Worm (Caenorhabditis elegans) whole organism, young adult: Measurements from ENCODE around the gene W06D11.3.
A peak's percentile ranks its signal among the peaks of the same experiment; 100 is the strongest.

ENCODE experiments used
- F39B2.1 ChIP-seq: fragments of 200-800 bp; sonication (Bioruptor generic); IDR thresholded peaks from 2 replicates; pipeline ENCODE4 v1.3.6; 2022; ENCODE audit warnings: missing genetic modification reagents, missing genetic modification characterization, missing compliant biosample characterization
- K11D2.4 ChIP-seq: fragments of 200-800 bp; sonication (Bioruptor generic); IDR thresholded peaks from 2 replicates; pipeline ENCODE4 v1.3.6; 2022; ENCODE audit warnings: missing genetic modification reagents, missing genetic modification characterization, missing compliant biosample characterization
- T07F8.4 ChIP-seq: sonication (generic microtip); optimal IDR thresholded peaks from 2 replicates; lab custom pipeline; 2016; ENCODE audit warnings: mild to moderate bottlenecking, missing genetic modification characterization, moderate library complexity, missing compliant biosample characterization
- Y79H2A.3 ChIP-seq: fragments of 200-800 bp; sonication (Bioruptor generic); conservative IDR thresholded peaks from 2 replicates; pipeline ENCODE4 v1.3.6; 2022; ENCODE audit warnings: missing genetic modification reagents, missing genetic modification characterization, missing compliant biosample characterization
- ZK185.1 ChIP-seq: sonication (generic microtip); optimal IDR thresholded peaks from 2 replicates; lab custom pipeline; 2016; ENCODE audit warnings: mild to moderate bottlenecking, missing genetic modification characterization, missing compliant biosample characterization; ENCODE audit not compliant: poor library complexity, severe bottlenecking
- akir-1 ChIP-seq: fragments of 200-800 bp; sonication (Bioruptor generic); optimal IDR thresholded peaks from 2 replicates; lab custom pipeline; 2018; ENCODE audit warnings: mild to moderate bottlenecking, missing genetic modification characterization, moderate library complexity, missing compliant biosample characterization
- attf-6 ChIP-seq: fragments of 200-800 bp; sonication (Bioruptor generic); IDR thresholded peaks from 2 replicates; pipeline ENCODE4 v1.3.6; 2022; ENCODE audit warnings: missing genetic modification reagents, missing genetic modification characterization, missing compliant biosample characterization
- bed-1 ChIP-seq: fragments of 200-800 bp; sonication (Bioruptor generic); IDR thresholded peaks from 2 replicates; pipeline ENCODE4 v1.3.6; 2022; ENCODE audit warnings: missing genetic modification reagents, missing genetic modification characterization, missing compliant biosample characterization
- bed-2 ChIP-seq: fragments of 200-800 bp; sonication (Bioruptor generic); IDR thresholded peaks from 2 replicates; pipeline ENCODE4 v1.3.6; 2022; ENCODE audit warnings: missing genetic modification reagents, missing genetic modification characterization, missing compliant biosample characterization
- ccch-3 ChIP-seq: fragments of 200-800 bp; sonication (Bioruptor generic); optimal IDR thresholded peaks from 2 replicates; lab custom pipeline; 2018; ENCODE audit warnings: mild to moderate bottlenecking, missing genetic modification characterization, missing compliant biosample characterization
- ceh-58 ChIP-seq: fragments of 200-800 bp; sonication (Bioruptor generic); IDR thresholded peaks from 2 replicates; pipeline ENCODE4 v1.3.6; 2022; ENCODE audit warnings: missing genetic modification characterization, missing compliant biosample characterization
- ceh-79 ChIP-seq: sonication (generic microtip); optimal IDR thresholded peaks from 2 replicates; lab custom pipeline; 2017; ENCODE audit warnings: mild to moderate bottlenecking, missing genetic modification characterization, missing compliant biosample characterization
- egrh-3 ChIP-seq: fragments of 200-800 bp; sonication (Bioruptor generic); IDR thresholded peaks from 2 replicates; pipeline ENCODE4 v1.3.6; 2022; ENCODE audit warnings: missing genetic modification reagents, missing genetic modification characterization, missing compliant biosample characterization
- him-1 ChIP-seq: sonication (generic microtip); optimal IDR thresholded peaks from 2 replicates; lab custom pipeline; 2016; ENCODE audit warnings: missing genotype, missing genetic modification reagents, missing genetic modification characterization, missing compliant biosample characterization
- hmg-1.2 ChIP-seq: fragments of 200-800 bp; sonication (Bioruptor generic); IDR thresholded peaks from 2 replicates; pipeline ENCODE4 v1.3.6; 2022; ENCODE audit warnings: missing genetic modification reagents, missing genetic modification characterization, missing compliant biosample characterization
- hsf-1 ChIP-seq: fragments of 200-800 bp; sonication (Bioruptor generic); IDR thresholded peaks from 2 replicates; pipeline ENCODE4 v1.3.6; 2022; ENCODE audit warnings: missing genetic modification reagents, missing genetic modification characterization, missing compliant biosample characterization
- lag-1 ChIP-seq: fragments of 200-800 bp; sonication (Bioruptor generic); IDR thresholded peaks from 2 replicates; pipeline ENCODE4 v1.3.6; 2022; ENCODE audit warnings: missing genetic modification reagents, missing genetic modification characterization, missing compliant biosample characterization
- lin-26 ChIP-seq: fragments of 200-800 bp; sonication (Bioruptor generic); IDR thresholded peaks from 2 replicates; pipeline ENCODE4 v1.3.6; 2022; ENCODE audit warnings: missing genetic modification reagents, missing genetic modification characterization, missing compliant biosample characterization
- lir-1 ChIP-seq: fragments of 200-800 bp; sonication (Bioruptor generic); conservative IDR thresholded peaks from 2 replicates; pipeline ENCODE4 v1.3.6; 2022; ENCODE audit warnings: missing genetic modification reagents, missing genetic modification characterization, missing compliant biosample characterization
- madf-3 ChIP-seq: fragments of 200-800 bp; sonication (Bioruptor generic); IDR thresholded peaks from 2 replicates; pipeline ENCODE4 v1.3.6; 2022; ENCODE audit warnings: missing genetic modification reagents, missing genetic modification characterization, missing compliant biosample characterization
- madf-6 ChIP-seq: fragments of 200-800 bp; sonication (Bioruptor generic); IDR thresholded peaks from 2 replicates; pipeline ENCODE4 v1.3.6; 2022; ENCODE audit warnings: missing genetic modification reagents, missing genetic modification characterization, missing compliant biosample characterization
- mes-4 ChIP-seq: sonication (generic microtip); optimal IDR thresholded peaks from 2 replicates; lab custom pipeline; 2016; ENCODE audit warnings: missing genotype, missing genetic modification characterization, missing compliant biosample characterization
- mxl-1 ChIP-seq: sonication (generic microtip); optimal IDR thresholded peaks from 2 replicates; lab custom pipeline; 2016; ENCODE audit warnings: missing genetic modification characterization, missing compliant biosample characterization
- rec-8 ChIP-seq, 2 experiments: sonication (generic microtip); optimal IDR thresholded peaks; 2 replicates each; lab custom pipeline; 2016; ENCODE audit warnings: mild to moderate bottlenecking in 2 of 2, missing genetic modification characterization in 2 of 2, missing genetic modification reagents in 2 of 2, missing genotype in 2 of 2, missing biosample characterization in 1 of 2, missing compliant biosample characterization in 1 of 2, moderate library complexity in 1 of 2
- snpc-1.1 ChIP-seq: sonication (generic microtip); optimal IDR thresholded peaks from 2 replicates; lab custom pipeline; 2017; ENCODE audit warnings: missing genetic modification characterization, mild to moderate bottlenecking, missing compliant biosample characterization, antibody characterized with exemption, moderate library complexity, missing genotype, missing genetic modification reagents; ENCODE audit not compliant: insufficient read depth
- snpc-1.3 ChIP-seq: sonication (generic microtip); optimal IDR thresholded peaks from 2 replicates; lab custom pipeline; 2017; ENCODE audit warnings: missing genetic modification characterization, mild to moderate bottlenecking, missing compliant biosample characterization, antibody characterized with exemption, moderate library complexity, missing genotype, missing genetic modification reagents; ENCODE audit not compliant: insufficient read depth
- sptf-2 ChIP-seq: fragments of 200-800 bp; sonication (Bioruptor generic); optimal IDR thresholded peaks from 2 replicates; lab custom pipeline; 2018; ENCODE audit warnings: mild to moderate bottlenecking, missing genetic modification characterization, missing compliant biosample characterization
- tbp1 ChIP-seq: fragments of 200-800 bp; sonication (Bioruptor generic); optimal IDR thresholded peaks from 2 replicates; lab custom pipeline; 2018; ENCODE audit warnings: mild to moderate bottlenecking, missing genetic modification characterization, missing compliant biosample characterization
- tbx-9 ChIP-seq: sonication (generic microtip); optimal IDR thresholded peaks from 2 replicates; lab custom pipeline; 2016; ENCODE audit warnings: borderline replicate concordance, missing genetic modification characterization, inconsistent platforms, missing compliant biosample characterization
- unc-62 ChIP-seq: fragments of 150-350 bp; optimal IDR thresholded peaks from 2 replicates; lab custom pipeline; 2014; ENCODE audit warnings: missing biosample characterization, missing genetic modification reagents, missing genetic modification characterization
- zim-3 ChIP-seq: sonication (generic microtip); optimal IDR thresholded peaks from 2 replicates; lab custom pipeline; 2017; ENCODE audit warnings: mild to moderate bottlenecking, missing genetic modification characterization, moderate library complexity, missing compliant biosample characterization
- ztf-22 ChIP-seq: fragments of 200-800 bp; sonication (Bioruptor generic); optimal IDR thresholded peaks from 2 replicates; lab custom pipeline; 2018; ENCODE audit warnings: mild to moderate bottlenecking, missing genetic modification characterization, moderate library complexity, missing compliant biosample characterization
- ztf-25 ChIP-seq: fragments of 200-800 bp; sonication (Bioruptor generic); IDR thresholded peaks from 2 replicates; pipeline ENCODE4 v1.3.6; 2022; ENCODE audit warnings: missing genetic modification reagents, missing genetic modification characterization, missing compliant biosample characterization
- ztf-26 ChIP-seq: sonication (generic microtip); optimal IDR thresholded peaks from 2 replicates; lab custom pipeline; 2017; ENCODE audit warnings: missing genetic modification characterization, missing compliant biosample characterization
- ztf-28 ChIP-seq: fragments of 200-800 bp; sonication (Bioruptor generic); IDR thresholded peaks from 2 replicates; pipeline ENCODE4 v1.3.6; 2022; ENCODE audit warnings: missing genetic modification reagents, missing genetic modification characterization, missing compliant biosample characterization

The W06D11.3 gene

ce11 chrX:12306565-12306964 is 8.1 kb downstream of the W06D11.3 start, which contains the start of gene phf-32:
phf-32 (plus strand) TSS chrX:12306865.
- TF ChIP-seq Y79H2A.3 (no peak), lag-1 (no peak), ZK185.1 (tag; lab: Kevin White, UChicago) (no peak), sptf-2 (GFP tag; lab: Kevin White, UChicago) (no peak), ztf-26 (tag; lab: Kevin White, UChicago) (no peak), mes-4 (no peak), akir-1 (GFP tag; lab: Kevin White, UChicago) (no peak), snpc-1.1 (tag; lab: Kevin White, UChicago) (no peak), hmg-1.2 (GFP tag; lab: Robert Waterston, UW) (no peak), egrh-3 (no peak), hsf-1 (GFP tag; lab: Robert Waterston, UW) (no peak), ceh-58 (GFP tag; lab: Robert Waterston, UW) (no peak), zim-3 (tag; lab: Kevin White, UChicago) (no peak), ztf-28 (GFP tag; lab: Robert Waterston, UW) (no peak)
- TF ChIP-seq, all 124 proteins: peak for 0

ce11 chrX:12308045-12308499 is 9.6 kb downstream of the W06D11.3 start, which contains the start of gene F17A2.16:
F17A2.16 (plus strand) TSS chrX:12308449.
- TF ChIP-seq attf-6 = peak; percentile 86

- TF ChIP-seq bed-2 (GFP tag; lab: Robert Waterston, UW) (peak; percentile 59; the same call in 1 of the 2 replicates), K11D2.4 (GFP tag; lab: Robert Waterston, UW) (peak; percentile 52; the same call in 1 of the 2 replicates), rec-8 (tag; optimal IDR thresholded peaks at IDR 0.05; lab: Kevin White, UChicago) (no peak), lir-1 (GFP tag; lab: Robert Waterston, UW) (peak; percentile 57; the same call in 1 of the 2 replicates)
- TF ChIP-seq, all 124 proteins: peak for 3
Measured at ce11 chrX:12313779-12314178, 15.3 kb downstream of the W06D11.3 start.

ce11 chrX:12314395-12314794 is 15.9 kb downstream of the W06D11.3 start:
- TF ChIP-seq madf-3 = no peak
- TF ChIP-seq F39B2.1 (GFP tag; lab: Robert Waterston, UW) = no peak
- TF ChIP-seq ccch-3 (GFP tag; lab: Kevin White, UChicago) = no peak
- no peak for TF ChIP-seq snpc-1.3 (tag; lab: Kevin White, UChicago)
- no peak for TF ChIP-seq lin-26 (GFP tag; lab: Robert Waterston, UW)
- no peak for TF ChIP-seq madf-6 (GFP tag; lab: Robert Waterston, UW)
- no peak for TF ChIP-seq tbx-9 (tag; lab: Kevin White, UChicago)
- no peak for TF ChIP-seq ztf-25 (GFP tag; lab: Robert Waterston, UW)
- no peak for TF ChIP-seq T07F8.4 (tag; lab: Kevin White, UChicago)
- TF ChIP-seq, all 124 proteins: peak for 0

- no peak for TF ChIP-seq ztf-22 (GFP tag; lab: Kevin White, UChicago)
- TF ChIP-seq tbp1 (GFP tag; lab: Kevin White, UChicago) = no peak
- TF ChIP-seq snpc-1.3 (tag; lab: Kevin White, UChicago) = no peak
- TF ChIP-seq hmg-1.2 (GFP tag; lab: Robert Waterston, UW) = no peak
- no peak for TF ChIP-seq bed-1 (GFP tag; lab: Robert Waterston, UW)
- TF ChIP-seq mxl-1 = no peak
- TF ChIP-seq him-1 (tag; lab: Kevin White, UChicago) = no peak
- no peak for TF ChIP-seq unc-62 (GFP tag; lab: Kevin White, UChicago)
- no peak for TF ChIP-seq ceh-79 (tag; lab: Kevin White, UChicago)
Measured at ce11 chrX:12315268-12315667, 16.8 kb downstream of the W06D11.3 start, which contains the start of gene xtr-2. xtr-2 (plus strand) TSS chrX:12315568.
